Fruit fly (Drosophila melanogaster) whole organism, embryonic: Measurements from ENCODE around the gene Vps26.

Experiments
- Aef1 ChIP-seq: fragments of 200-800 bp; sonication (Bioruptor generic); IDR thresholded peaks from 3 replicates; pipeline ENCODE4 v1.3.6; 2022; ENCODE audit warnings: missing biosample characterization, missing genetic modification characterization
- Atf6 ChIP-seq: fragments of 200-800 bp; sonication (Bioruptor generic); IDR thresholded peaks from 2 replicates; pipeline ENCODE4 v1.3.6; 2022; ENCODE audit warnings: missing biosample characterization, missing genetic modification characterization
- B-H2 ChIP-seq: fragments of 200-800 bp; sonication (Bioruptor generic); optimal IDR thresholded peaks from 2 replicates; lab custom pipeline; 2018; ENCODE audit warnings: missing biosample characterization, mild to moderate bottlenecking, missing genetic modification characterization
- Bdp1 ChIP-seq: fragments of 200-800 bp; sonication (Bioruptor generic); optimal IDR thresholded peaks from 3 replicates; lab custom pipeline; 2016; ENCODE audit warnings: missing biosample characterization, missing genetic modification characterization
- Bteb2 ChIP-seq: fragments of 200-800 bp; sonication (Bioruptor generic); optimal IDR thresholded peaks from 2 replicates; lab custom pipeline; 2016; ENCODE audit warnings: missing biosample characterization, missing genetic modification characterization
- CG10431 ChIP-seq: fragments of 200-800 bp; sonication (Bioruptor generic); optimal IDR thresholded peaks from 3 replicates; lab custom pipeline; 2018; ENCODE audit warnings: missing biosample characterization, mild to moderate bottlenecking, missing genetic modification characterization
- CG10654 ChIP-seq: fragments of 200-800 bp; sonication (Bioruptor generic); optimal IDR thresholded peaks from 2 replicates; lab custom pipeline; 2016; ENCODE audit warnings: missing biosample characterization, missing genetic modification characterization
- CG12942 ChIP-seq: fragments of 200-800 bp; sonication (Bioruptor generic); optimal IDR thresholded peaks from 3 replicates; lab custom pipeline; 2016; ENCODE audit warnings: missing biosample characterization, missing genetic modification characterization
- CG13287 ChIP-seq: fragments of 200-800 bp; sonication (Bioruptor generic); IDR thresholded peaks from 2 replicates; pipeline ENCODE4 v1.3.6; 2022; ENCODE audit warnings: missing biosample characterization, missing genetic modification characterization; ENCODE audit not compliant: partially characterized antibody
- CG13296 ChIP-seq: fragments of 200-800 bp; sonication (Bioruptor generic); optimal IDR thresholded peaks from 3 replicates; lab custom pipeline; 2018; ENCODE audit warnings: missing biosample characterization, mild to moderate bottlenecking, missing genetic modification characterization
- CG13424 ChIP-seq: fragments of 200-800 bp; sonication (Bioruptor generic); optimal IDR thresholded peaks from 2 replicates; lab custom pipeline; 2019; ENCODE audit warnings: missing biosample characterization, mild to moderate bottlenecking, missing genetic modification characterization, moderate library complexity
- CG14441 ChIP-seq: fragments of 200-800 bp; sonication (Bioruptor generic); IDR thresholded peaks from 2 replicates; pipeline ENCODE4 v1.3.6; 2022; ENCODE audit warnings: missing biosample characterization, missing genetic modification characterization
- CG15011 ChIP-seq: fragments of 200-800 bp; sonication (Bioruptor generic); optimal IDR thresholded peaks from 3 replicates; lab custom pipeline; 2018; ENCODE audit warnings: missing biosample characterization, mild to moderate bottlenecking, missing genetic modification characterization
- CG1529 ChIP-seq: fragments of 200-800 bp; sonication (Bioruptor generic); optimal IDR thresholded peaks from 3 replicates; lab custom pipeline; 2018; ENCODE audit warnings: missing biosample characterization, missing genetic modification characterization
- CG15479 ChIP-seq: fragments of 200-800 bp; sonication (Bioruptor generic); optimal IDR thresholded peaks from 3 replicates; lab custom pipeline; 2019; ENCODE audit warnings: missing biosample characterization, mild to moderate bottlenecking, missing genetic modification characterization, moderate library complexity
- CG2875 ChIP-seq: fragments of 200-800 bp; sonication (Bioruptor generic); optimal IDR thresholded peaks from 2 replicates; lab custom pipeline; 2017; ENCODE audit warnings: missing biosample characterization, mild to moderate bottlenecking, missing genetic modification characterization, missing genetic modification reagents
- CG33557 ChIP-seq: fragments of 200-800 bp; sonication (Bioruptor generic); optimal IDR thresholded peaks from 2 replicates; lab custom pipeline; 2019; ENCODE audit warnings: missing biosample characterization, mild to moderate bottlenecking, missing genetic modification characterization, moderate library complexity
- CG6272 ChIP-seq: fragments of 200-800 bp; sonication (Bioruptor generic); IDR thresholded peaks from 2 replicates; pipeline ENCODE4 v1.3.6; 2022; ENCODE audit warnings: missing biosample characterization, missing genetic modification characterization
- CG7372 ChIP-seq: fragments of 200-800 bp; sonication (Bioruptor generic); IDR thresholded peaks from 2 replicates; pipeline ENCODE4 v1.3.6; 2022; ENCODE audit warnings: missing biosample characterization, missing genetic modification characterization
- CG8765 ChIP-seq: fragments of 200-800 bp; sonication (Bioruptor generic); IDR thresholded peaks from 2 replicates; pipeline ENCODE4 v1.3.6; 2022; ENCODE audit warnings: missing biosample characterization, missing genetic modification characterization
- CG9215 ChIP-seq: fragments of 200-800 bp; sonication (Bioruptor generic); IDR thresholded peaks from 2 replicates; pipeline ENCODE4 v1.3.6; 2022; ENCODE audit warnings: missing biosample characterization, missing genetic modification characterization
- Doc3 ChIP-seq: fragments of 200-800 bp; sonication (Bioruptor generic); IDR thresholded peaks from 3 replicates; pipeline ENCODE4 v1.3.6; 2022; ENCODE audit warnings: missing biosample characterization, missing genetic modification characterization; ENCODE audit not compliant: partially characterized antibody
- ERR ChIP-seq: fragments of 200-800 bp; sonication (Bioruptor generic); optimal IDR thresholded peaks from 2 replicates; lab custom pipeline; 2016; ENCODE audit warnings: missing biosample characterization, missing genetic modification characterization
- Eip74EF ChIP-seq, 2 experiments: fragments of 200-800 bp in 1 of 2; fragments of >200 bp in 1 of 2; sonication (Bioruptor generic) in 1 of 2; optimal IDR thresholded peaks; 2 replicates each; lab custom pipeline; 2017 to 2019; ENCODE audit warnings: missing biosample characterization in 2 of 2, missing genetic modification characterization in 2 of 2, mild to moderate bottlenecking in 1 of 2, moderate library complexity in 1 of 2
- Hand ChIP-seq: fragments of 200-800 bp; sonication (Bioruptor generic); optimal IDR thresholded peaks from 2 replicates; lab custom pipeline; 2017; ENCODE audit warnings: mild to moderate bottlenecking, missing biosample characterization, missing genetic modification reagents, missing genetic modification characterization
- Hmr ChIP-seq: fragments of 200-800 bp; sonication (Bioruptor generic); optimal IDR thresholded peaks from 3 replicates; lab custom pipeline; 2017; ENCODE audit warnings: mild to moderate bottlenecking, missing biosample characterization, missing genetic modification reagents, missing genetic modification characterization
- Mad ChIP-seq: fragments of 200-800 bp; sonication (Bioruptor generic); optimal IDR thresholded peaks from 2 replicates; lab custom pipeline; 2016; ENCODE audit warnings: missing biosample characterization, missing genetic modification characterization
- Scr ChIP-seq: fragments of 200-800 bp; sonication (Bioruptor generic); IDR thresholded peaks from 2 replicates; pipeline ENCODE4 v1.3.6; 2022; ENCODE audit warnings: missing biosample characterization, missing genetic modification characterization; ENCODE audit not compliant: partially characterized antibody
- Ssrp ChIP-seq: fragments of 200-800 bp; sonication (Bioruptor generic); optimal IDR thresholded peaks from 2 replicates; lab custom pipeline; 2018; ENCODE audit warnings: missing biosample characterization, mild to moderate bottlenecking, missing genetic modification characterization, moderate library complexity
- Taf1 ChIP-seq: fragments of 200-800 bp; sonication (Bioruptor generic); IDR thresholded peaks from 2 replicates; pipeline ENCODE4 v1.3.6; 2022; ENCODE audit warnings: missing biosample characterization, missing genetic modification characterization
- Xrp1 ChIP-seq: fragments of 200-800 bp; sonication (Bioruptor generic); IDR thresholded peaks from 2 replicates; pipeline ENCODE4 v1.3.6; 2022; ENCODE audit warnings: missing biosample characterization, missing genetic modification characterization
- ash1 ChIP-seq: fragments of 200-800 bp; sonication (Bioruptor generic); optimal IDR thresholded peaks from 2 replicates; lab custom pipeline; 2018; ENCODE audit warnings: missing biosample characterization, mild to moderate bottlenecking, missing genetic modification characterization
- crp ChIP-seq, 2 experiments: fragments of 200-800 bp; sonication (Bioruptor generic); optimal IDR thresholded peaks; 2 replicates in 1 of 2; 3 replicates in 1 of 2; lab custom pipeline; 2017; ENCODE audit warnings: missing biosample characterization in 2 of 2, missing genetic modification characterization in 2 of 2, mild to moderate bottlenecking in 1 of 2, moderate library complexity in 1 of 2
- da ChIP-seq: fragments of 200-800 bp; sonication (Bioruptor generic); optimal IDR thresholded peaks from 2 replicates; lab custom pipeline; 2016; ENCODE audit warnings: missing biosample characterization, missing genetic modification characterization
- dysf ChIP-seq: fragments of 200-800 bp; sonication (Bioruptor generic); IDR thresholded peaks from 3 replicates; pipeline ENCODE4 v1.3.6; 2022; ENCODE audit warnings: missing biosample characterization, missing genetic modification characterization
- emc ChIP-seq: fragments of 200-800 bp; sonication (Bioruptor generic); optimal IDR thresholded peaks from 2 replicates; lab custom pipeline; 2016; ENCODE audit warnings: missing biosample characterization, missing genetic modification characterization
- exex ChIP-seq: fragments of 200-800 bp; sonication (Bioruptor generic); optimal IDR thresholded peaks from 4 replicates; lab custom pipeline; 2018; ENCODE audit warnings: missing biosample characterization, mild to moderate bottlenecking, missing genetic modification characterization, moderate library complexity
- gem ChIP-seq: fragments of 200-800 bp; sonication (Bioruptor generic); optimal IDR thresholded peaks from 2 replicates; lab custom pipeline; 2019; ENCODE audit warnings: missing biosample characterization, mild to moderate bottlenecking, missing genetic modification characterization, moderate library complexity
- grau ChIP-seq: fragments of 200-800 bp; optimal IDR thresholded peaks from 3 replicates; lab custom pipeline; 2019; ENCODE audit warnings: missing biosample characterization, mild to moderate bottlenecking, missing genetic modification characterization, moderate library complexity
- hth ChIP-seq: fragments of >200 bp; optimal IDR thresholded peaks from 2 replicates; lab custom pipeline; 2017; ENCODE audit warnings: inconsistent platforms
- inv ChIP-seq: fragments of 200-800 bp; sonication (Bioruptor generic); IDR thresholded peaks from 2 replicates; pipeline ENCODE4 v1.3.6; 2022; ENCODE audit warnings: missing biosample characterization, missing genetic modification characterization; ENCODE audit not compliant: partially characterized antibody
- jumu ChIP-seq: fragments of 200-800 bp; sonication (Bioruptor generic); optimal IDR thresholded peaks from 3 replicates; lab custom pipeline; 2016; ENCODE audit warnings: missing biosample characterization, missing genetic modification characterization
- ken ChIP-seq: fragments of 200-800 bp; sonication (Bioruptor generic); IDR thresholded peaks from 3 replicates; pipeline ENCODE4 v1.3.6; 2022; ENCODE audit warnings: missing biosample characterization, missing genetic modification characterization
- knrl ChIP-seq: fragments of 200-800 bp; sonication (Bioruptor generic); IDR thresholded peaks from 3 replicates; pipeline ENCODE4 v1.3.6; 2022; ENCODE audit warnings: missing biosample characterization, missing genetic modification characterization; ENCODE audit not compliant: partially characterized antibody
- lilli ChIP-seq: fragments of 200-800 bp; sonication (Bioruptor generic); optimal IDR thresholded peaks from 3 replicates; lab custom pipeline; 2016; ENCODE audit warnings: missing biosample characterization, missing genetic modification characterization
- org-1 ChIP-seq: fragments of 200-800 bp; sonication (Bioruptor generic); optimal IDR thresholded peaks from 2 replicates; lab custom pipeline; 2017; ENCODE audit warnings: missing biosample characterization, missing genetic modification characterization
- pum ChIP-seq: fragments of 200-800 bp; sonication (Bioruptor generic); optimal IDR thresholded peaks from 2 replicates; lab custom pipeline; 2016; ENCODE audit warnings: missing biosample characterization, missing genetic modification characterization
- pzg ChIP-seq: fragments of 200-800 bp; sonication (Bioruptor generic); optimal IDR thresholded peaks from 3 replicates; lab custom pipeline; 2018; ENCODE audit warnings: missing biosample characterization, mild to moderate bottlenecking, missing genetic modification characterization, moderate library complexity
- slp2 ChIP-seq: fragments of 200-800 bp; sonication (Bioruptor generic); optimal IDR thresholded peaks from 2 replicates; lab custom pipeline; 2016; ENCODE audit warnings: missing biosample characterization, missing genetic modification characterization
- unc-4 ChIP-seq: fragments of 200-800 bp; sonication (Bioruptor generic); IDR thresholded peaks from 2 replicates; pipeline ENCODE4 v1.3.6; 2022; ENCODE audit warnings: missing biosample characterization, missing genetic modification characterization; ENCODE audit not compliant: partially characterized antibody

Gene Vps26

DNA sequence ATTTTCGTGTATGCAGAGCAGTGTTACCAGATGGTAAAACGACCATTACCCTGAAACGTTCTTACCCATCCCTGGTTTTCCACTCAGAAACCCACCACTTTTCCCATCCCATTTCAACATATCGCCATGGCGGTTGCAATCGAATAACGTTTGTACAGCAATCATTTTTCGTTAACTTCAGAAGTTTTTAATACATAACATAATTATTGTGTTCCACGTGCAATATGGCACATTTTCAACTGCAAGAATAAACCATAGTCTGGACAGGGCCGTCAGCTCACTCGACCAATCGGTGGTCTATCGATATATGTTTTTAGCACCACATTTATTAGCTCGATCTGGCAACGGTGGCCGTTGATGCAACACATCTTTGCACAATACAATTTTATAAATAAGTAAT lies 16.3 kb downstream of the Vps26 start, which contains the start of the genes trr and mRpL16 (continued):
- TF ChIP-seq da (GFP tag; lab: Kevin White, UChicago) = no peak
- TF ChIP-seq CG7372 (GFP tag; lab: Robert Waterston, UW) = no peak
- no peak for TF ChIP-seq Hand (GFP tag; lab: Kevin White, UChicago)
- TF ChIP-seq grau (tag; lab: Kevin White, UChicago) = peak; percentile 50
- TF ChIP-seq B-H2 (GFP tag; lab: Kevin White, UChicago) = no peak
- no peak for TF ChIP-seq ash1
- TF ChIP-seq Hmr (GFP tag; lab: Kevin White, UChicago) = no peak
- TF ChIP-seq CG15479 (GFP tag; lab: Kevin White, UChicago) = peak; percentile 96
- peak; percentile 80 for TF ChIP-seq unc-4
- peak; percentile 44; the same call in 1 of the 2 replicates for TF ChIP-seq CG9215 (GFP tag; lab: Robert Waterston, UW)
- no peak for TF ChIP-seq Bteb2 (GFP tag; lab: Kevin White, UChicago)
- TF ChIP-seq pzg (GFP tag; lab: Kevin White, UChicago) = peak; percentile 88
- TF ChIP-seq dysf = peak; percentile 47; the same call in 1 of the 3 replicates
- TF ChIP-seq org-1 = no peak
- TF ChIP-seq CG10431 (GFP tag; lab: Kevin White, UChicago) = no peak
- TF ChIP-seq CG10654 (GFP tag; lab: Kevin White, UChicago) = no peak
- TF ChIP-seq Taf1 (GFP tag; lab: Robert Waterston, UW) = no peak; the same call in 1 of the 2 replicates
- no peak for TF ChIP-seq CG33557 (GFP tag; lab: Kevin White, UChicago)
- TF ChIP-seq hth (lab: Kevin White, UChicago) = no peak
- TF ChIP-seq Atf6 (GFP tag; lab: Robert Waterston, UW) = no peak
- TF ChIP-seq exex (tag; lab: Kevin White, UChicago) = no peak
- no peak for TF ChIP-seq CG15011 (GFP tag; lab: Kevin White, UChicago)
- TF ChIP-seq crp (GFP tag; optimal IDR thresholded peaks at IDR 0.05; lab: Kevin White, UChicago) = peak in 1 of 2 experiments; percentile 24
- TF ChIP-seq Bdp1 = no peak
- peak; percentile 82 for TF ChIP-seq CG13287 (GFP tag; lab: Robert Waterston, UW)
- TF ChIP-seq lilli (GFP tag; lab: Kevin White, UChicago) = peak; percentile 49
- TF ChIP-seq emc (GFP tag; lab: Kevin White, UChicago) = no peak
- TF ChIP-seq CG13296 (GFP tag; lab: Kevin White, UChicago) = no peak
- TF ChIP-seq Ssrp (tag; lab: Kevin White, UChicago) = no peak
- no peak for TF ChIP-seq ERR (GFP tag; lab: Kevin White, UChicago)
- TF ChIP-seq slp2 (GFP tag; lab: Kevin White, UChicago) = peak; percentile 33
- TF ChIP-seq CG6272 (GFP tag; lab: Robert Waterston, UW) = peak; percentile 45; the same call in 1 of the 2 replicates
- TF ChIP-seq jumu = peak; percentile 49
- peak; percentile 51; the same call in 1 of the 3 replicates for TF ChIP-seq Doc3 (GFP tag; lab: Robert Waterston, UW)
- peak; percentile 83 for TF ChIP-seq Scr
- no peak for TF ChIP-seq gem (tag; lab: Kevin White, UChicago)
- no peak for TF ChIP-seq Aef1
- no peak for TF ChIP-seq CG2875 (GFP tag; lab: Kevin White, UChicago)
- TF ChIP-seq CG1529 (GFP tag; lab: Kevin White, UChicago) = no peak
- TF ChIP-seq pum (GFP tag; lab: Kevin White, UChicago) = peak; percentile 33
- TF ChIP-seq Xrp1 = 0 out of 2 replicates have a peak, but pooled peaks have one; percentile 7
- TF ChIP-seq knrl (GFP tag; lab: Robert Waterston, UW) = peak; percentile 80
- 0 out of 3 replicates have a peak, but pooled peaks have one; percentile 10 for TF ChIP-seq ken (GFP tag; lab: Robert Waterston, UW)
- TF ChIP-seq CG8765 (GFP tag; lab: Robert Waterston, UW) = no peak
- peak; percentile 6 for TF ChIP-seq CG12942
- TF ChIP-seq Mad (GFP tag; lab: Kevin White, UChicago) = peak; percentile 58
- TF ChIP-seq inv (GFP tag; lab: Robert Waterston, UW) = peak; percentile 58
- peak; percentile 57 for TF ChIP-seq CG14441 (GFP tag; lab: Robert Waterston, UW)
- no peak for TF ChIP-seq Eip74EF (GFP tag; optimal IDR thresholded peaks at IDR 0.05; lab: Kevin White, UChicago)
- TF ChIP-seq CG13424 = peak; percentile 52
